Fruit fly (Drosophila melanogaster) whole organism: Measurements from ENCODE around the gene DCTN6-p27.

Experiments used
- CG8478 ChIP-seq: fragments of >200 bp; optimal IDR thresholded peaks from 2 replicates; lab custom pipeline; 2018; ENCODE audit warnings: inconsistent platforms
- Dll ChIP-seq: fragments of >200 bp; optimal IDR thresholded peaks from 2 replicates; lab custom pipeline; 2017
- EcR ChIP-seq, 2 experiments: fragments of >200 bp; optimal IDR thresholded peaks; 2 replicates each; lab custom pipeline; 2017; ENCODE audit warnings: missing biosample characterization in 2 of 2, missing genetic modification characterization in 2 of 2, missing genetic modification reagents in 2 of 2
- pan ChIP-seq: fragments of >200 bp; optimal IDR thresholded peaks from 2 replicates; lab custom pipeline; 2017
- psq ChIP-seq: fragments of >200 bp; optimal IDR thresholded peaks from 2 replicates; lab custom pipeline; 2017
- usp ChIP-seq: fragments of >200 bp; optimal IDR thresholded peaks from 2 replicates; lab custom pipeline; 2017; ENCODE audit warnings: missing biosample characterization, missing genetic modification characterization, mixed read lengths

Gene DCTN6-p27

DNA sequence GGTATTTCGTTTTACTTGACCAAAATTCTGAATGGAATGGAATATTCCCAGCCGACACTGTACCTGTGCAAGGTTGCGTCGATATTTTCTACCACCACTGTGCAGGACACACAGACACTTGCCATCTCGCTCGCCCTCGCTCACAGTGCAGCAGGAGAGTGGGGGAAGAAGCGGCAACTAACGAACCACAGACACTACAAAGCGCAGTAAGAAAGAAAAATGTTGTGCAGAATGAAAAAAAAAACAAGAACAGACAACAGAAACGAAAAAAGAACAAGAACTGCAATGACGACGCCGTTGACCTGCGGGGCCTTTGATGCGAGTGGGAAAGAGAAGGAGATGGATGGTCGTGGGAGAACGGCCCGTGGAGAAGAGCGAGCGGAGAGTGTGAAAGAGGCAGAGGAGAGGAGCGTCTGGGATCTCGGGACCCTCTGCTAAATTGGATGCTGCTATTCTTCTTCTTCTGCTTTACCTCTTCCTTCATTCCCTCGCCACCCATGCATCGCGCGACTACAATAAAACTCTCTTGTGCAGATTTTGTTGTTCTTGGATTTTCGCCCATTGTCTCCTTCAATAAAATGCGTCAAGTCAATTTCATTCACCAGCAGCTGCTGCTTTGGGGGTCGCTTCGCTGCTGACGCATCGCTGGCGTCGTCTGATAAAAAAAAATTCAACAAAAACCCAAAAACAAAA lies 29.3 kb downstream of the DCTN6-p27 start:
- TF ChIP-seq CG8478 (lab: Kevin White, UChicago): no peak
- peak in 1 of 2 experiments; percentile 94 for TF ChIP-seq EcR (GFP tag; optimal IDR thresholded peaks at IDR 0.05; lab: Kevin White, UChicago)
- TF ChIP-seq usp (GFP tag; lab: Kevin White, UChicago): no peak
- peak; percentile 82 for TF ChIP-seq Dll (lab: Kevin White, UChicago)
- TF ChIP-seq pan (lab: Kevin White, UChicago): no peak
- no peak for TF ChIP-seq psq (lab: Kevin White, UChicago)

DNA sequence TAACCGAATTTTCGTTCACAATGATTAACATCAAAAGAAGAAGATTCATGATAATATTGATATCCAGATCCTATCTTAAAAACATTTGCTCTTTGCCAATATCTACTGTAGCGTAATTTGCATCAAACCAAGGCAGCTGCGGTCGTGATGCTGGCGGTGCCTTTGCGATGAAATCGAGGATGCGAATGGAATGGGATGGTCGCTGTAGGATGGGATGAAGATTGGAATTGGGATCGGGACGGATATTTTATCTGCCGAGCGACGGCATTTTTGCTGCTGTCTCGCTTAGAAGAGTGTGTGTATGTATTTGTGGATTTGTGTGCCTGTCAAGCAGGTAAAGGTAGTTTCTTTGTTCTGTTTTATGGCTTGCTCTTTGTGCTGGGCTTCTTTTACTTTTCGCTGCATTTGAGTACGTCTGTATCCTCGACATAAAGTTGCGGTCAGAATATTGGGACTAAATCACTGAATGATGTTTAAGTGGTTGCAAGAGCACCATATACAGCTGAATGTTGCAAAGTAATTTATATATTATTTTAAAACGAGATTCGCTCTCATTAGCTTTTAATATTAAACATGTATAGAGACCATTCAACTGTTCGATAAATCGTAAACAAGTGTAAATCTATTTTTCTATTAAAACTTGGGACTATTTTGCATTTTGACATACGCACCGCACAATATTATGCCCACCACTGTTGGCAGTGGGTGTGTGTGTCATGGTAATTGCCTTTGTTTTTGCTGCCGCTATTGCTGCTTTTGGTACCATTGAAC lies 30.4 kb downstream of the DCTN6-p27 start:
- TF ChIP-seq Dll (lab: Kevin White, UChicago) (no peak), psq (lab: Kevin White, UChicago) (no peak), EcR (GFP tag; optimal IDR thresholded peaks at IDR 0.05; lab: Kevin White, UChicago) (no peak), pan (lab: Kevin White, UChicago) (no peak), usp (GFP tag; lab: Kevin White, UChicago) (no peak), CG8478 (lab: Kevin White, UChicago) (no peak)

DNA sequence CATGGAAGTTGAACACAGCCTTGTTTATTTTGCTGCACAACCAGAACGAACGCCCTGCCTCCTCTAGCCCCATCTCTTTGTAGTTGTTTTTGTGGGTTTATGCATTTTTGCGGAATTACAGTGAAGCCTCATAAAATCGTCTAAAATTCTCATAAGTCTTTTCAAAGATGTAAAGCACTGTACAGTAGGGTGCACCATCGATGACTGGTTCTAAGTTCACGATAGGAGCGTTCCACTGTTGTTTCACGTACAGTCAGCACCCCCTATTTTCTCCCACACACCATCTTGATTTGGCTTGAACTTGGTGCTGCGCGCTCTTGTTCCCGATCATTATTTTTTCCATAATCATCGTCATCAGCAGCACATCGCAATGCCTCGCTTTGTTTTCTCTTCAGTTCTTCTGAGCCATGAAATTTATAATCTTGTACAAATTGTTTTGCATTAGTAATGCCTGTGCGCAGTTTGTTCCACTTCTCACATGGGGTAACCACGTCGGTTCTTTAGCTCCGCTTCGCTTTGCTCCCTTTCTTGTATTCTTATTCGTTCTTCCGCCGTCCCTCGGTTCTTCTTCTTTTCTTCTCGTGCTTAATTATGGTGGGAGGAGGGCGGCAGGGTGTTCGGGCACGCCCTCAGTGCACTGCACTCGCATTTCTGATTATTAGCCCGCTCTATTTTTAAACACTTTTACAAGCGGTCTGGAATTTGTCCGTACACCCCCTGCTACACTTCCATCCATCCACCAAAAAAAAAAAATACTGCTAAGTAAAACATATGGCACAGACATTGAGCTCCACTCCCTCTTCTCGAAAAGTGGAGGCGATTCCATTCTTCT lies 31.2 kb downstream of the DCTN6-p27 start:
- no peak for TF ChIP-seq Dll (lab: Kevin White, UChicago)
- TF ChIP-seq CG8478 (lab: Kevin White, UChicago): no peak
- TF ChIP-seq EcR (GFP tag; optimal IDR thresholded peaks at IDR 0.05; lab: Kevin White, UChicago): peak in 1 of 2 experiments; percentile 70
- no peak for TF ChIP-seq pan (lab: Kevin White, UChicago)
- no peak for TF ChIP-seq usp (GFP tag; lab: Kevin White, UChicago)

DNA sequence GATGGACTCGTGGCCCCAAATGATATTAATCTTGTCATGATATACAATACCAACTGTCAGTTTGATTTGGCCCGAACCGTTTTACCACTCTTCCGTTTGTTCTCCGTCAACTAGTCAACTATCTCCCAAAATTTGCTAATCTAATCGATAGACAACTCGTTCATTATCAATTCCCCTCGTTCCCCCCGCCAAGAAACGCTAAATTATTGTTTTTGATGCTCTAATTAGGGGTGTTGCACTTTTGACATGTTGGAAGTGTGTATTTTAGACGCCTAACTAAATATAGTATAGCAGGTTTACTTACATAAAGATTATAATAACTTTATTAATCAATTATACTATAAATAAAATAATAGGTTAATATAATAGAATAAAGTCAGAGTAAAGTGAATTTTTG lies 31.9 kb downstream of the DCTN6-p27 start:
- TF ChIP-seq usp (GFP tag; lab: Kevin White, UChicago) (no peak), Dll (lab: Kevin White, UChicago) (no peak), EcR (GFP tag; optimal IDR thresholded peaks at IDR 0.05; lab: Kevin White, UChicago) (no peak), psq (lab: Kevin White, UChicago) (no peak), pan (lab: Kevin White, UChicago) (no peak), CG8478 (lab: Kevin White, UChicago) (no peak)

DNA sequence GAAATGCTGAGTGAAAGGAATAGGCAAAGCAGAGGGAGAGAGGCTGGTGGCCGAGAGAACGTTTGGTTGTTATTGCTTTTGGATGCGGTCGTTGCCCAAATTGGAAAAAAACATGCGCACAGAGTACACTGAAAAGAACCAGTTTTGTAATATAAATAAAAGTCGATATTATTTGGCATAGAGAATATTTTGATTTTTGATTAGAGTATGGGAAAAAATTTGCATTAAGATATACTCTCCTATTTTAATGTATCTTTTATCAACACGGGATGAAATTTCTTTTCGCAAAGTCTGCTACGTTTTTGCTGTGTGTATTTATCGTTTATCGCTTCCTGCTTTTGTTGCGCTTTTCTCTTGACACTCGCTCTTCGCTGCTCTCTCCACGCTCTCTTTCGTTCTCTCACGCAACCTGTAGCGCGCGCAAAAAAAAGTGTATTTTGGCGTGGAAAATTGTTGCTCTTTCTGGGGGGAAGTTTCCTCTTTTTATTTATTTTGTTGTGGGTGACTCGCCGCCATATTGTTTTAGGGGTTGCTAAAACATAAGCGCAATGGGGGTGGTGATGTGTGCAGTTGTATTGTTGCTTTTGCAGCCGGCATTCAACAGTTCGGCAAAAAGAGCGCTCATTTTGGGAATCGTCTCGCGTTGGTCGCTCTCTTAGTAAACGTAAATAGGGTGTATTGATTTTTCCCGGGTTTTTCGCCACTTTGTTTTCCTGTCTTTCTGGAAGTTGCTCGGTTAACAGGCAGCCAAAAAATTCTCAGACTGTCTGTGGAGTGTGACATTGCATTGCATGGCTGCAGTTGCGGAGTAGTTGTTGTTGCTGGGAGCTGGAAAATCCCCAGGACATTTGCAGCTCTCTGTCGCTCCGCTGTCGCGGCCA lies 33.0 kb downstream of the DCTN6-p27 start:
- TF ChIP-seq usp (GFP tag; lab: Kevin White, UChicago) (no peak), CG8478 (lab: Kevin White, UChicago) (no peak), Dll (lab: Kevin White, UChicago) (no peak), pan (lab: Kevin White, UChicago) (no peak), EcR (GFP tag; optimal IDR thresholded peaks at IDR 0.05; lab: Kevin White, UChicago) (no peak), psq (lab: Kevin White, UChicago) (no peak)

DNA sequence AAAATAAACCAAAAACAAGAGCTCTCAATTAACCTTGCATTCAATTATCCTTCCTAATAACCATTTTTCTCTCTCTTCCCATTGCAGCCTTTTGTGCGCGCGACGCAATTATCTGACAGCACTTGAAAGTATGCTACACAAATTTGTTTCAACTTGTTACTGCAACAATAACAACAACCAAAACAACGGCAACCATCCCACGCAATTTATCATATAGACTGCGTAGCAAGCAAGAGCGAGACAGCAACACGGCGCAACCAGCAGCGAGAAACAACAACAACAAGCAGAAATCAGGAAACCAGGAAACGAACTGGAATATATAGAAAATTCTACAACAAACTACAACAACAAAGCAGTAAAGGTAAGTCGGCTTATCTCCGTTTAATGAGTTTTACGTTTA lies 33.9 kb downstream of the DCTN6-p27 start:
- TF ChIP-seq usp (GFP tag; lab: Kevin White, UChicago) (no peak), CG8478 (lab: Kevin White, UChicago) (no peak), pan (lab: Kevin White, UChicago) (no peak), psq (lab: Kevin White, UChicago) (no peak), Dll (lab: Kevin White, UChicago) (no peak)

DNA sequence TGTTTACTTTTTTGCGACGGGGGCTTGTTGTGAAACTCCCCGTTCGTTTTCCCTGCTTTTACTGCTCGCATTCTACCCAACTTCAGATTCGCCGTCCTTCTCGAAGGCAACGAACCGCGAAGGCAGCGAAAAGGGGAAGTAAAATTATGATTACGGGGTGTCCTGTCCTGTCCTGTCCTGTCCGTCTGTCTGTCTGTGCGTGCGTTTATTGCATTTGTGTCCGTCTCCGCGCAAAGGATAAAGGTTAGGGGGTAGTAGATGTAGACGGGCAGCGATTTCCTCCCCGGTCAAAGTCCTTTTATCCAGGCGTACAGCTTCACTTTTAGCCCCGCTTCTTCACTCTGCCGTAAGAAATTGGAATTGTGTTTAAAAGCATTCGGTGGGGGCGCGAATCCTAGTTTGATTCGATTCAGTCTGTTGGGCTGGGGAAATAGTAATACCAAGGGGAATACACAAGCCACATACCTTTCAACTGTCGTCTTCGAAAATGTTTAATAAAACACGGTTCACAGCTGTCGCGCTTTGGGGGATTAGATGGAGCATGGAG lies 35.1 kb downstream of the DCTN6-p27 start:
- TF ChIP-seq Dll (lab: Kevin White, UChicago) (no peak), psq (lab: Kevin White, UChicago) (no peak), usp (GFP tag; lab: Kevin White, UChicago) (no peak), EcR (GFP tag; optimal IDR thresholded peaks at IDR 0.05; lab: Kevin White, UChicago) (no peak), CG8478 (lab: Kevin White, UChicago) (no peak), pan (lab: Kevin White, UChicago) (no peak)

DNA sequence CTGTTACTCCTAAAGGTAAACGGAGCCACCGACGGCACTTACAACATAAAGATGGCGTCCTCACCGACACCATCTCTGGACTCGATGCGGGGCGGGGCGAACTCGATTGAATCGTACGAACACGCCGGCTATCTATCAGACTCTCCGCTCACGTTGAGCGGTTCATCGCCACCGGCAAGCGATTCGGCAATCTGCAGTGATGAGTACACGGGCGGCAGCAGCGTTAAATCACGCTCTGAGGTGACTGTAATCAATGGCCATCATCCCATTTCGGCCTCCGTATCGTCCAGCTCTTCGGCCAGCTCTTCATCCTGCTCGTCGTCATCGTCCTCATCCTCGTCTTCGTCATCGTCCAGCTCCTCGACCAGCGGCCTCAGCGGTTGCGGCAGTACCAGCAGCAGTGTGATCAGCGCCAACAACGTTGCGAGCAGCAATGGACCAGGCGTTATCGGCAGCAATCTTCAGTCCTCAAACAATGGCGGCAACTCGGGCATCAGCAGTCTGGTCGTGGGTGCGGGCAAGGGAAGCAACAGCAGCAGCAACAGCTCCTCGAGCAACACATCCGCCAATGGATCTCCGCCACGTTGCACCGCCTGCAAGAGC lies 36.1 kb downstream of the DCTN6-p27 start:
- TF ChIP-seq pan (lab: Kevin White, UChicago) (no peak), EcR (GFP tag; optimal IDR thresholded peaks at IDR 0.05; lab: Kevin White, UChicago) (no peak)

DNA sequence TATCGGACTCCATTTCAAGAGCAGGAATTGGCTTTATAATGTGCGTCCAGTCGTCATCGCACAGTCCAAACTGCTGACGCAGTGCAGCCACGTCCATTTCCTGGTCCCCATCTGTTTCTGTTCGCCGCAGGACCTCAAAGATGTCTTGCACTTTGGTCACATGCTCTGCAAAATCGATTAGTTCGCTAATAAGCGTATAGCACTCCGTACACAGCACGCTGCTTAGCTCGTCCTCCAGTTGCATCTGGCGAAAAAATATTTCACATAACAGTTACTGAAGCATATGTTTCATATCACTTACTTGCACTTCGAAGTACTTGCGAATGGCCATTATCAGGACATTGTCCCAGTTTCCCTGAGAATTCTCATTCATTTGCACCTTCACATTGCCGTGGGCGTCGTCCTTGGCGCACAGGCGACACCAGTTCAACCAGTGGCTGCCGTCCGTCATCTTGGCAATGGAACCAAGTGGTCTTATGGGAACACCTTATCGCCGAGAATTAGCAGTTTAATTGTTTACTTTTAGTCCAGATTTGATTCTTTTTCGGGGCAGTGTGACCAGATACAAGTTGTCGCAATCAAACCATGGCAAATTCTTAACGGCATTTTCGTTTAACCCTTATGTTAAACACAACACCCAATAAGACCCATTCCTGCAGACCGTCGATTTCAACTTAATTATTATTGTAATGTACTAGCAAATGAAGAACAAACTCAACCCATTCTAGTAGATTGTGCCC lies 49.2 kb downstream of the DCTN6-p27 start, which contains the start of gene CG17568:
Gene CG17568, minus strand, starts transcription at position 550 of the 740 bp plus-strand sequence.
- TF ChIP-seq pan (lab: Kevin White, UChicago) (no peak), Dll (lab: Kevin White, UChicago) (no peak), EcR (GFP tag; optimal IDR thresholded peaks at IDR 0.05; lab: Kevin White, UChicago) (no peak), CG8478 (lab: Kevin White, UChicago) (no peak), psq (lab: Kevin White, UChicago) (no peak), usp (GFP tag; lab: Kevin White, UChicago) (no peak)
